Fruit fly (Drosophila melanogaster) whole organism: Measurements from ENCODE around the gene eater.

Experiments
- CG8478 ChIP-seq: fragments of >200 bp; optimal IDR thresholded peaks from 2 replicates; lab custom pipeline; 2018; ENCODE audit warnings: inconsistent platforms
- Dll ChIP-seq: fragments of >200 bp; optimal IDR thresholded peaks from 2 replicates; lab custom pipeline; 2017
- EcR ChIP-seq, 2 experiments: fragments of >200 bp; optimal IDR thresholded peaks; 2 replicates each; lab custom pipeline; 2017; ENCODE audit warnings: missing biosample characterization in 2 of 2, missing genetic modification characterization in 2 of 2, missing genetic modification reagents in 2 of 2
- pan ChIP-seq: fragments of >200 bp; optimal IDR thresholded peaks from 2 replicates; lab custom pipeline; 2017
- psq ChIP-seq: fragments of >200 bp; optimal IDR thresholded peaks from 2 replicates; lab custom pipeline; 2017
- usp ChIP-seq: fragments of >200 bp; optimal IDR thresholded peaks from 2 replicates; lab custom pipeline; 2017; ENCODE audit warnings: missing biosample characterization, missing genetic modification characterization, mixed read lengths

The eater gene

DNA sequence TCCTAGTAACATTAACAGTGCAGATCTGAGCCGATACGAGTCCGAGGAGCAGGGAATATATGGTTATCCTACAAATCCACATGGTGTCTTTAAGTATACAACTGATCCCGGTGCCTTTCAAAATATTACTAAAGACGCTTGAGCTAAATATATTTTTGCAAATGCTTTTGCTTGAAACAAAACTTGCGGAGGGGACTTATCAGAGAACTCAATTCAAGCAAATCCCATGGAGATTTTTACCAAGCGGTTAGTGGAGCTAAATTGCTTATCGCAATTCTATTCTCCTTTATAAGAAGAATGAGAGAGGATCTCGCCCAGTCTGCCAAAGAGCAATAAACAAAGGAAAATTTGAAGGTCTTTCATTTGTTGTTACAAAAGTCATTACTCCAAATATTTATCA lies at the start of gene eater:
Gene eater (minus strand): TSS at position 101 of the 400 bp plus-strand sequence.
- TF ChIP-seq Dll: no peak
- TF ChIP-seq psq (lab: Kevin White, UChicago): no peak
- TF ChIP-seq CG8478 (lab: Kevin White, UChicago): no peak
- TF ChIP-seq EcR (GFP tag; optimal IDR thresholded peaks at IDR 0.05; lab: Kevin White, UChicago): no peak
- no peak for TF ChIP-seq usp (GFP tag; lab: Kevin White, UChicago)
- TF ChIP-seq pan (lab: Kevin White, UChicago): no peak

dm6 chr3R:27139963-27140362 lies 40.5 kb upstream of the eater start:
- TF ChIP-seq usp (GFP tag; lab: Kevin White, UChicago) (no peak), EcR (GFP tag; optimal IDR thresholded peaks at IDR 0.05; lab: Kevin White, UChicago) (no peak), CG8478 (lab: Kevin White, UChicago) (no peak), psq (lab: Kevin White, UChicago) (no peak), Dll (no peak), pan (lab: Kevin White, UChicago) (no peak)

- TF ChIP-seq usp (GFP tag; lab: Kevin White, UChicago) (no peak), pan (lab: Kevin White, UChicago) (no peak), psq (lab: Kevin White, UChicago) (no peak), Dll (no peak), EcR (GFP tag; optimal IDR thresholded peaks at IDR 0.05; lab: Kevin White, UChicago) (no peak), CG8478 (lab: Kevin White, UChicago) (no peak)
These were observed 39.2 kb upstream of the eater start for dm6 chr3R:27138700-27139099.

DNA sequence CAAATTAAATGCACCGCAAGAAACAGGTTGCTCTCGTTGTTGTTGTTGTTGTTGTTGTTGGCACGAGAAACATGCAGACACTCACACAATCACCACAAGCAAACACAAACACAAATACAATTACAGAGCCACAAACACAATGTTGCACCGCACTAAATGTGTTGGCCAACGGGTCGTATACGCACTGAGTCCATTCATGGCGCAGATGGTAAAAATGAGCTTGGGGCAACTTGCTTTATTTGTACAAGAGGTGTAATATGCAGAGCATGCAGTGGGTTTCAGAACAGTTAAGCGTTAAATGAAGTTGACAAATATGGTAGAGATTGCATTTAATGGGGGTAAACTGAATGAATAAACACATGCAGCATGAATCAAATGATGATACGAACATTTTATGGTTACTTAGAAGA lies 38.4 kb upstream of the eater start:
- TF ChIP-seq pan (lab: Kevin White, UChicago): no peak
- no peak for TF ChIP-seq psq (lab: Kevin White, UChicago)
- no peak for TF ChIP-seq EcR (GFP tag; optimal IDR thresholded peaks at IDR 0.05; lab: Kevin White, UChicago)
- TF ChIP-seq Dll: no peak
- no peak for TF ChIP-seq CG8478 (lab: Kevin White, UChicago)
- TF ChIP-seq usp (GFP tag; lab: Kevin White, UChicago): no peak

DNA sequence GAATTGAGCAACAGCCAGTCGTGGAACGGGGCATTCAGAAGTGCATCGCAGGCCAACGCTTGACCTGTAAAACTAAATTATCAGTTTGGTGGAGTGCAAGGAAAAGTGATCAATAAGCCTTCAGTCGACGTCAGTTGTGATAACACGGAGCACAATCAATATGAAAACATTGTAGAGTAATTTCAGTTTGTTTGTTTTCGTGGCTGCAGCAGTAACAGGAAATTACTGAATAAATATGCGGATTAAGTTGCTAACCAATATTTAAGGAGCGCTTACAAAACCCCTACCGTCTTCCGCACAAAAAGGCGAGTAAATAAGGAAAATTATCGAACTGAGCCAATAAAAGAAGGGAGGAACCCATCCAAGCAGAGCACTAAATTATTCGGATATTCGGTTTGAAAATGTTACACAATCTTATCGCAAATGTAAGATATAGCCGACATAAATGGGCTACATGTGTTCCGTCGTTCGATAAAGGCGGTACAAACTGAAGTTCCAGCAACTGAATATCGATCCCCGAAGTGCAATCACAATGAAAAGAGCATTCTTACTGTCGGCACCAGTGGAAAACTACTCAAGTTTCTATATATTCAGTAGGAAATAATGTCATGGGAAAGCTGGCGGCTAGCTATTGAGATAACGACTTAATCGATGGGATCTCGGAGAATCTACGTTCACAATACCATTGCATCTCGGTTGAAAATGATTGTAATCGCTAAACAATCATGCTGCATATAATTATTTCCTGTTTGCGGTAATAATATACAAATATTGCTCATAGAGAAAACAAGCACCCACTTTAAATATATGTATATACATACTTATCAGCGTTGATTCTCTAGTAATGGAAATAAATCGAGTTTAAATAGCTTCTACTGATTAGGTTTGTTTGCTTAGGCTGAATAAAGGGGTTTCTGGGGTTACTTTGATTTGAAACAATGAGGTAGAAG lies 36.5 kb upstream of the eater start:
- TF ChIP-seq usp (GFP tag; lab: Kevin White, UChicago): no peak
- no peak for TF ChIP-seq EcR (GFP tag; optimal IDR thresholded peaks at IDR 0.05; lab: Kevin White, UChicago)

- TF ChIP-seq psq (lab: Kevin White, UChicago) (no peak), Dll (no peak), EcR (GFP tag; optimal IDR thresholded peaks at IDR 0.05; lab: Kevin White, UChicago) (no peak), CG8478 (lab: Kevin White, UChicago) (no peak), usp (GFP tag; lab: Kevin White, UChicago) (no peak), pan (lab: Kevin White, UChicago) (no peak)
These were observed 35.4 kb upstream of the eater start for dm6 chr3R:27134728-27135361.

DNA sequence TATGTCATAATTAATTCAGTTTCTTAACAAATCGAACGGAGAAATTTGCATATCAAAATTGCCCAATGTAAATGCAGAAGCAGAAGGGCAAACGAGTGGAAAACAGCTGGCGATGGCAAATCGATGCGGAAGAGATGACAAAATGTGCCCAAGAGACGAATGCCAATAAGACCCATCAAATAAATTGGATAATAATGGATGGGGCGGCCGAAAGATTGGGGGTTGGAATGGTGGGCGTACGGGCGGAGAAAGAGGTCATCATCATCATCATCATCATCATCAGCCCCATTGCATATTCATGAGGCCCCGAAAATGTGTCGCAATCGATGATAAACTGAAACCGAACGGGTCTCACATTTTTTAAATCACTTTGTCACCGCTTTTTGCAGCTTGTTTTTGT lies 34.5 kb upstream of the eater start:
- TF ChIP-seq pan (lab: Kevin White, UChicago): no peak
- TF ChIP-seq Dll: no peak
- TF ChIP-seq psq (lab: Kevin White, UChicago): no peak
- no peak for TF ChIP-seq CG8478 (lab: Kevin White, UChicago)
- TF ChIP-seq usp (GFP tag; lab: Kevin White, UChicago): no peak

dm6 chr3R:27131408-27131807 lies 31.9 kb upstream of the eater start:
- no peak for TF ChIP-seq Dll
- no peak for TF ChIP-seq pan (lab: Kevin White, UChicago)
- no peak for TF ChIP-seq CG8478 (lab: Kevin White, UChicago)
- no peak for TF ChIP-seq psq (lab: Kevin White, UChicago)
- no peak for TF ChIP-seq usp (GFP tag; lab: Kevin White, UChicago)
- no peak for TF ChIP-seq EcR (GFP tag; optimal IDR thresholded peaks at IDR 0.05; lab: Kevin White, UChicago)

dm6 chr3R:27130551-27131161 lies 31.2 kb upstream of the eater start:
- TF ChIP-seq psq (lab: Kevin White, UChicago): no peak
- TF ChIP-seq pan (lab: Kevin White, UChicago): no peak
- TF ChIP-seq usp (GFP tag; lab: Kevin White, UChicago): no peak
- no peak for TF ChIP-seq EcR (GFP tag; optimal IDR thresholded peaks at IDR 0.05; lab: Kevin White, UChicago)
- TF ChIP-seq CG8478 (lab: Kevin White, UChicago): no peak
- no peak for TF ChIP-seq Dll

DNA sequence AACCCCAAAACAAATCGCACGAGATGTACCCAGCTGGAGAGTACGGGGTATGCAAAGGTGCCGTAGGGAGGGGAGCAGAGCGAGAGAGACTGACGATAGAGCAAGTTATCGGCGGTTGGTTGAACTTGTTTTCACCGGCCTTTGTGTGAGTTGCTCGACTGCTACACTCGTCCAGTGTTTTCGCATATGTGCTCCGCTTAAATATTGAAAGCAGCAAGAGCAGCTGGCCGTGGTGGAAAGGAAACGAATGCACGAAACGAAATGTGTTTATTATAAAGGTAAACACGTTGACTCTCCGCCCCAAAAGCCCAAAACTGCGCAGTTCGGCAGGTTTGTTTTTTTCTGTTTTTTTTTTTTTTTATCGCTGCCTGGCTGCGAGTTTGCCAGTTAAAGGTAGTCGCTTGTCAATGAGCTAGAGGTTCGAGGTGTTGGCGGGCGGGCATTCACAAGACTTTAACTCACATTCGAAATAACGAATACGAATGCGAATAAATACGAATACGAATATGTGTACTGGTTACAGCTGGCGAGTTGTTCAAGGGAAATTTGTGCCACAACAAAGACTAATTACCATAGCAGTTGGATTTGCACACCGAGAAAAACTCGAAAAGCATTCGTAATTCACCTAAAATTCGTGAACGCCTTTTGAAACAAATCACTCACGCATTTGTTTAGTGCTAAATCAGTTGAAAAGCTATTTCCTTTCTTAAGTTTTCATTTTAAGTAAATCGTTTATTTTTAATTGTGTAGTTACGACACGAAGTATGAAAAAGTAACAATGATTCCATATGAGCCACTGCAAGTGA lies 30.3 kb upstream of the eater start:
- no peak for TF ChIP-seq usp (GFP tag; lab: Kevin White, UChicago)
- no peak for TF ChIP-seq pan (lab: Kevin White, UChicago)
- TF ChIP-seq CG8478 (lab: Kevin White, UChicago): no peak
- no peak for TF ChIP-seq Dll
- no peak for TF ChIP-seq EcR (GFP tag; optimal IDR thresholded peaks at IDR 0.05; lab: Kevin White, UChicago)
- TF ChIP-seq psq (lab: Kevin White, UChicago): no peak
